Fruit fly (Drosophila melanogaster): ENCODE measurements around the gene Ggamma30A.

The Ggamma30A gene

dm6 chr2L:9235556-9236001, 20.8 kb upstream of the Ggamma30A start (continued):
- TF ChIP-seq CG1792 (GFP tag; optimal IDR thresholded peaks at IDR 0.05) (no peak), CG10267 (tag; optimal IDR thresholded peaks at IDR 0.05) (peak; percentile 37), CG12744 (GFP tag; optimal IDR thresholded peaks at IDR 0.05) (no peak), slp2 (GFP tag; optimal IDR thresholded peaks at IDR 0.05) (no peak), hkb (optimal IDR thresholded peaks at IDR 0.05) (no peak), hkb (GFP tag; IDR thresholded peaks at IDR 0.05) (peak; percentile 68), Doc2 (GFP tag; IDR thresholded peaks at IDR 0.05) (no peak), CG13287 (GFP tag; IDR thresholded peaks at IDR 0.05; ENCODE audit: partially characterized antibody) (no peak), nmo (GFP tag; optimal IDR thresholded peaks at IDR 0.05) (peak; percentile 37), Optix (GFP tag; IDR thresholded peaks at IDR 0.05) (no peak), Camta (GFP tag; optimal IDR thresholded peaks at IDR 0.05) (no peak), gfzf (GFP tag; optimal IDR thresholded peaks at IDR 0.05) (no peak), CG10321 (GFP tag; IDR thresholded peaks at IDR 0.05) (0 out of 2 replicates have a peak, but pooled peaks have one; percentile 20), CG8765 (GFP tag; IDR thresholded peaks at IDR 0.05) (no peak), CG11560 (tag; IDR thresholded peaks at IDR 0.05) (no peak), CG4328 (GFP tag; optimal IDR thresholded peaks at IDR 0.05) (no peak), NC2β (GFP tag; optimal IDR thresholded peaks at IDR 0.05) (no peak), CG10431 (GFP tag; optimal IDR thresholded peaks at IDR 0.05) (no peak), hth (optimal IDR thresholded peaks at IDR 0.05) (no peak), az2 (GFP tag; optimal IDR thresholded peaks at IDR 0.05) (no peak), Aef1 (GFP tag; IDR thresholded peaks at IDR 0.05) (peak; percentile 19; the same call in 2 of the 3 replicates), tin (GFP tag; optimal IDR thresholded peaks at IDR 0.05) (peak; percentile 25), onecut (GFP tag; IDR thresholded peaks at IDR 0.05) (no peak), trh (GFP tag; optimal IDR thresholded peaks at IDR 0.05) (no peak), Usf (GFP tag; optimal IDR thresholded peaks at IDR 0.05) (no peak), CG14014 (GFP tag; IDR thresholded peaks at IDR 0.05) (peak; percentile 32; the same call in 1 of the 2 replicates), CG3065 (GFP tag; optimal IDR thresholded peaks at IDR 0.05) (no peak), salm (tag; optimal IDR thresholded peaks at IDR 0.05) (no peak), CG16779 (GFP tag; IDR thresholded peaks at IDR 0.05) (no peak), CG3838 (GFP tag; optimal IDR thresholded peaks at IDR 0.05) (no peak), dpn (GFP tag; optimal IDR thresholded peaks at IDR 0.05) (peak in 1 of 2 experiments; percentile 43), CG12219 (GFP tag; optimal IDR thresholded peaks at IDR 0.05) (peak; percentile 41), CG10959 (GFP tag; IDR thresholded peaks at IDR 0.05) (no peak), tll (GFP tag; optimal IDR thresholded peaks at IDR 0.05) (no peak), CG17568 (GFP tag; optimal IDR thresholded peaks at IDR 0.05) (no peak), usp (GFP tag; optimal IDR thresholded peaks at IDR 0.05) (no peak), Ssrp (tag; optimal IDR thresholded peaks at IDR 0.05) (peak; percentile 20), CG18476 (GFP tag; optimal IDR thresholded peaks at IDR 0.05) (no peak), sqz (GFP tag; optimal IDR thresholded peaks at IDR 0.05) (no peak), ham (GFP tag; IDR thresholded peaks at IDR 0.05) (no peak), CG32532 (GFP tag; IDR thresholded peaks at IDR 0.05) (peak; percentile 78), Sin3A (optimal IDR thresholded peaks at IDR 0.05) (no peak), Meics (GFP tag; optimal IDR thresholded peaks at IDR 0.05) (peak; percentile 66), CG10543 (GFP tag; optimal IDR thresholded peaks at IDR 0.05) (no peak), CG10209 (GFP tag; optimal IDR thresholded peaks at IDR 0.05) (no peak), GATAe (GFP tag; conservative IDR thresholded peaks at IDR 0.05) (no peak), Tbp (GFP tag; optimal IDR thresholded peaks at IDR 0.05) (no peak), pzg (GFP tag; optimal IDR thresholded peaks at IDR 0.05) (no peak), gro (GFP tag; optimal IDR thresholded peaks at IDR 0.05) (no peak), Vsx1 (GFP tag; optimal IDR thresholded peaks at IDR 0.05) (no peak), CG17385 (GFP tag; optimal IDR thresholded peaks at IDR 0.05) (peak; percentile 30), Rx (GFP tag; IDR thresholded peaks at IDR 0.05) (no peak), MESR4 (GFP tag; optimal IDR thresholded peaks at IDR 0.05) (no peak)
